Worm (Caenorhabditis elegans): ENCODE results near the gene nstp-6.

DNA sequence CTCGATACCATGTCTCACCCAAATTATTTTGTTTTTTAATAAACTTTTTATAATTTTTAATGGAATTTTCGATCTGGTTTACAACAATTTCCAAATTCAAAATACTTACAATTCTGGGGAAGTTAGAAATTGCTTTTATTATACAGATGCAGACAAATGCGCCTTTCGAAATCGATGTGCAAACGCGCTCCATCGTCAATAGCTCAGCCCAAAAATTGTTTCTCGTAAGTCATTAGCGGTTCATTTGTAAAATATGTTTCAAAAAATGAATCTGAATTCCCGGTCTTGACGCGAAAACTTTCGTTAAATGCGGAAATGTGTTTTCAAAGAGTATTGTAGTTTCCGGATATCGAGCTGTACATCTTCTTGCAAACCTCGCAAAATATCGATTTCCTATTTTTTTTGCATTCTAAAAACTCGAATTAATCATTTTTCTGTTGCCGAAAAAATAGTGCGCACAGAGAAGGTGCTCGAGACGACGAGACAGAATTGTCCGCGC lies 32.1 kb upstream of the nstp-6 start, which contains the start of gene Y37E11B.1:
- TF ChIP-seq him-1 (tag; optimal IDR thresholded peaks at IDR 0.05) (no peak), dao-5 (tag; optimal IDR thresholded peaks at IDR 0.05) (no peak), W03F9.2 (tag; optimal IDR thresholded peaks at IDR 0.05) (no peak)

Measured in whole organism, L4/young adult.